Fruit fly (Drosophila melanogaster) whole organism, embryonic: ENCODE results near the gene CG33331.

Experiments
- Atf6 ChIP-seq: fragments of 200-800 bp; sonication (Bioruptor generic); IDR thresholded peaks from 2 replicates; pipeline ENCODE4 v1.3.6; 2022; ENCODE audit warnings: missing biosample characterization, missing genetic modification characterization
- BtbVII ChIP-seq: fragments of 200-800 bp; sonication (Bioruptor generic); optimal IDR thresholded peaks from 3 replicates; lab custom pipeline; 2017; ENCODE audit warnings: missing biosample characterization, mild to moderate bottlenecking, missing genetic modification characterization
- CG10462 ChIP-seq: fragments of 200-800 bp; sonication (Bioruptor generic); optimal IDR thresholded peaks from 2 replicates; lab custom pipeline; 2016; ENCODE audit warnings: missing biosample characterization, missing genetic modification characterization
- CG1233 ChIP-seq: fragments of 200-800 bp; sonication (Bioruptor generic); optimal IDR thresholded peaks from 4 replicates; lab custom pipeline; 2018; ENCODE audit warnings: missing biosample characterization, mild to moderate bottlenecking, missing genetic modification characterization
- CG17361 ChIP-seq: fragments of 200-800 bp; sonication (Bioruptor generic); IDR thresholded peaks from 3 replicates; pipeline ENCODE4 v1.3.6; 2022; ENCODE audit warnings: missing biosample characterization, missing genetic modification characterization
- CG18011 ChIP-seq: fragments of 200-800 bp; sonication (Bioruptor generic); optimal IDR thresholded peaks from 2 replicates; lab custom pipeline; 2017; ENCODE audit warnings: missing biosample characterization, missing genetic modification characterization, mild to moderate bottlenecking, moderate library complexity, missing genotype
- CG2678 ChIP-seq: fragments of 200-800 bp; sonication (Bioruptor generic); optimal IDR thresholded peaks from 3 replicates; lab custom pipeline; 2019; ENCODE audit warnings: missing biosample characterization, mild to moderate bottlenecking, missing genetic modification characterization, moderate library complexity
- CG3281 ChIP-seq: fragments of 200-800 bp; sonication (Bioruptor generic); optimal IDR thresholded peaks from 3 replicates; lab custom pipeline; 2017; ENCODE audit warnings: missing biosample characterization, mild to moderate bottlenecking, missing genetic modification characterization
- CG33557 ChIP-seq: fragments of 200-800 bp; sonication (Bioruptor generic); optimal IDR thresholded peaks from 2 replicates; lab custom pipeline; 2019; ENCODE audit warnings: missing biosample characterization, mild to moderate bottlenecking, missing genetic modification characterization, moderate library complexity
- CG34224 ChIP-seq: fragments of 200-800 bp; sonication (Bioruptor generic); IDR thresholded peaks from 3 replicates; pipeline ENCODE4 v1.3.6; 2022; ENCODE audit warnings: missing biosample characterization, missing genetic modification characterization; ENCODE audit not compliant: partially characterized antibody
- CG42726 ChIP-seq: fragments of 200-800 bp; sonication (Bioruptor generic); IDR thresholded peaks from 2 replicates; pipeline ENCODE4 v1.3.6; 2022; ENCODE audit warnings: missing biosample characterization, missing genetic modification characterization; ENCODE audit not compliant: partially characterized antibody
- CG4854 ChIP-seq: fragments of 200-800 bp; sonication (Bioruptor generic); optimal IDR thresholded peaks from 2 replicates; lab custom pipeline; 2016; ENCODE audit warnings: missing biosample characterization, missing genetic modification characterization, inconsistent platforms
- CG6254 ChIP-seq: fragments of 200-800 bp; sonication (Bioruptor generic); optimal IDR thresholded peaks from 3 replicates; lab custom pipeline; 2017; ENCODE audit warnings: mild to moderate bottlenecking, missing biosample characterization, missing genetic modification reagents, missing genetic modification characterization
- CG7271 ChIP-seq: fragments of 200-800 bp; sonication (Bioruptor generic); optimal IDR thresholded peaks from 2 replicates; lab custom pipeline; 2018; ENCODE audit warnings: missing biosample characterization, mild to moderate bottlenecking, missing genetic modification characterization, moderate library complexity
- CG8281 ChIP-seq: fragments of 200-800 bp; sonication (Bioruptor generic); optimal IDR thresholded peaks from 2 replicates; lab custom pipeline; 2018; ENCODE audit warnings: missing biosample characterization, mild to moderate bottlenecking, missing genetic modification characterization, moderate library complexity
- CG9215 ChIP-seq: fragments of 200-800 bp; sonication (Bioruptor generic); IDR thresholded peaks from 2 replicates; pipeline ENCODE4 v1.3.6; 2022; ENCODE audit warnings: missing biosample characterization, missing genetic modification characterization
- CrebB ChIP-seq: fragments of 200-800 bp; sonication (Bioruptor generic); optimal IDR thresholded peaks from 3 replicates; lab custom pipeline; 2018; ENCODE audit warnings: missing biosample characterization, mild to moderate bottlenecking, missing genetic modification characterization
- D ChIP-seq, 2 experiments: fragments of 200-800 bp in 1 of 2; fragments of >200 bp in 1 of 2; sonication (Bioruptor generic) in 1 of 2; optimal IDR thresholded peaks; 2 replicates in 1 of 2; 3 replicates in 1 of 2; lab custom pipeline; 2017; ENCODE audit warnings: mild to moderate bottlenecking in 1 of 2, missing biosample characterization in 1 of 2, missing genetic modification characterization in 1 of 2, missing genetic modification reagents in 1 of 2
- Dll ChIP-seq: fragments of 200-800 bp; sonication (Bioruptor generic); IDR thresholded peaks from 4 replicates; pipeline ENCODE4 v1.3.6; 2022; ENCODE audit warnings: missing biosample characterization, missing genetic modification characterization; ENCODE audit not compliant: partially characterized antibody
- Drgx ChIP-seq: fragments of 200-800 bp; sonication (Bioruptor generic); IDR thresholded peaks from 2 replicates; pipeline ENCODE4 v1.3.6; 2022; ENCODE audit warnings: missing biosample characterization, missing genetic modification characterization
- E2f2 ChIP-seq: fragments of 200-800 bp; sonication (Bioruptor generic); IDR thresholded peaks from 2 replicates; pipeline ENCODE4 v1.3.6; 2022; ENCODE audit warnings: missing biosample characterization, missing genetic modification characterization
- Fer3 ChIP-seq: fragments of 200-800 bp; sonication (Bioruptor generic); optimal IDR thresholded peaks from 2 replicates; lab custom pipeline; 2018; ENCODE audit warnings: missing biosample characterization, mild to moderate bottlenecking, missing genetic modification characterization, moderate library complexity
- HHEX ChIP-seq: fragments of 200-800 bp; sonication (Bioruptor generic); optimal IDR thresholded peaks from 3 replicates; lab custom pipeline; 2017; ENCODE audit warnings: missing biosample characterization, mild to moderate bottlenecking, missing genetic modification characterization, missing genetic modification reagents
- HLH4C ChIP-seq: fragments of 200-800 bp; sonication (Bioruptor generic); IDR thresholded peaks from 3 replicates; pipeline ENCODE4 v1.3.6; 2022; ENCODE audit warnings: missing biosample characterization, missing genetic modification characterization; ENCODE audit not compliant: partially characterized antibody
- Hey ChIP-seq: fragments of 200-800 bp; sonication (Bioruptor generic); optimal IDR thresholded peaks from 3 replicates; lab custom pipeline; 2018; ENCODE audit warnings: missing biosample characterization, mild to moderate bottlenecking, missing genetic modification characterization
- Lim3 ChIP-seq: fragments of 200-800 bp; sonication (Bioruptor generic); IDR thresholded peaks from 2 replicates; pipeline ENCODE4 v1.3.6; 2022; ENCODE audit warnings: missing biosample characterization, missing genetic modification characterization
- Sin3A ChIP-seq: fragments of >200 bp; optimal IDR thresholded peaks from 2 replicates; lab custom pipeline; 2018
- cas ChIP-seq: fragments of 200-800 bp; sonication (Bioruptor generic); IDR thresholded peaks from 2 replicates; pipeline ENCODE4 v1.3.6; 2022; ENCODE audit warnings: missing biosample characterization, missing genetic modification characterization
- crc ChIP-seq: fragments of 200-800 bp; sonication (Bioruptor generic); optimal IDR thresholded peaks from 2 replicates; lab custom pipeline; 2016; ENCODE audit warnings: missing biosample characterization, missing genetic modification characterization
- croc ChIP-seq: fragments of 200-800 bp; sonication (Bioruptor generic); conservative IDR thresholded peaks from 3 replicates; pipeline ENCODE4 v1.3.6; 2022; ENCODE audit warnings: missing biosample characterization, missing genetic modification characterization
- cwo ChIP-seq: fragments of 200-800 bp; sonication (Bioruptor generic); optimal IDR thresholded peaks from 3 replicates; lab custom pipeline; 2017; ENCODE audit warnings: missing biosample characterization, missing genetic modification characterization, mild to moderate bottlenecking, moderate library complexity, missing genetic modification reagents
- ems ChIP-seq: fragments of 200-800 bp; sonication (Bioruptor generic); optimal IDR thresholded peaks from 3 replicates; lab custom pipeline; 2016; ENCODE audit warnings: missing biosample characterization, missing genetic modification characterization
- eve ChIP-seq, 2 experiments: fragments of >200 bp; optimal IDR thresholded peaks; 2 replicates each; lab custom pipeline; 2017; ENCODE audit warnings: missing biosample characterization in 2 of 2, missing genetic modification characterization in 2 of 2
- fd102C ChIP-seq: fragments of 200-800 bp; sonication (Bioruptor generic); optimal IDR thresholded peaks from 2 replicates; lab custom pipeline; 2018; ENCODE audit warnings: missing biosample characterization, mild to moderate bottlenecking, missing genetic modification characterization, moderate library complexity
- ftz-f1 ChIP-seq: fragments of 200-800 bp; sonication (Bioruptor generic); optimal IDR thresholded peaks from 2 replicates; lab custom pipeline; 2016; ENCODE audit warnings: missing biosample characterization, missing genetic modification characterization
- grn ChIP-seq: fragments of 200-800 bp; sonication (Bioruptor generic); optimal IDR thresholded peaks from 3 replicates; lab custom pipeline; 2017; ENCODE audit warnings: missing biosample characterization, missing genetic modification characterization
- h ChIP-seq: fragments of >200 bp; optimal IDR thresholded peaks from 2 replicates; lab custom pipeline; 2017
- hbn ChIP-seq: fragments of 200-800 bp; sonication (Bioruptor generic); IDR thresholded peaks from 2 replicates; pipeline ENCODE4 v1.3.6; 2022; ENCODE audit warnings: missing biosample characterization, missing genetic modification characterization; ENCODE audit not compliant: partially characterized antibody
- insv ChIP-seq, 2 experiments: fragments of 200-800 bp; sonication (Bioruptor generic); optimal IDR thresholded peaks; 3 replicates each; lab custom pipeline; 2016 to 2018; ENCODE audit warnings: missing biosample characterization in 2 of 2, missing genetic modification characterization in 2 of 2
- jumu ChIP-seq: fragments of 200-800 bp; sonication (Bioruptor generic); optimal IDR thresholded peaks from 3 replicates; lab custom pipeline; 2016; ENCODE audit warnings: missing biosample characterization, missing genetic modification characterization
- kah ChIP-seq: fragments of 200-800 bp; sonication (Bioruptor generic); optimal IDR thresholded peaks from 2 replicates; lab custom pipeline; 2018; ENCODE audit warnings: missing biosample characterization, mild to moderate bottlenecking, missing genetic modification characterization
- klu ChIP-seq: fragments of 200-800 bp; sonication (Bioruptor generic); IDR thresholded peaks from 2 replicates; pipeline ENCODE4 v1.3.6; 2022; ENCODE audit warnings: missing biosample characterization, missing genetic modification characterization
- knrl ChIP-seq: fragments of 200-800 bp; sonication (Bioruptor generic); IDR thresholded peaks from 3 replicates; pipeline ENCODE4 v1.3.6; 2022; ENCODE audit warnings: missing biosample characterization, missing genetic modification characterization; ENCODE audit not compliant: partially characterized antibody
- nerfin-1 ChIP-seq: fragments of 200-800 bp; sonication (Bioruptor generic); optimal IDR thresholded peaks from 3 replicates; lab custom pipeline; 2019; ENCODE audit warnings: missing biosample characterization, mild to moderate bottlenecking, missing genetic modification characterization, moderate library complexity
- onecut ChIP-seq: fragments of 200-800 bp; sonication (Bioruptor generic); IDR thresholded peaks from 2 replicates; pipeline ENCODE4 v1.3.6; 2022; ENCODE audit warnings: missing biosample characterization, missing genetic modification characterization
- org-1 ChIP-seq: fragments of 200-800 bp; sonication (Bioruptor generic); optimal IDR thresholded peaks from 2 replicates; lab custom pipeline; 2017; ENCODE audit warnings: missing biosample characterization, missing genetic modification characterization
- pan ChIP-seq, 4 experiments: fragments of >200 bp in 3 of 4; fragments of 200-800 bp in 1 of 4; sonication (Bioruptor generic) in 1 of 4; optimal IDR thresholded peaks in 3 of 4; IDR thresholded peaks in 1 of 4; 2 replicates each; pipeline versions ENCODE4 v1.3.6 to Lab custom; 2017 to 2022; ENCODE audit warnings: missing biosample characterization in 2 of 4, missing genetic modification characterization in 2 of 4, mixed read lengths in 1 of 4
- peb ChIP-seq: fragments of 200-800 bp; sonication (Bioruptor generic); IDR thresholded peaks from 2 replicates; pipeline ENCODE4 v1.3.6; 2022; ENCODE audit warnings: missing biosample characterization, missing genetic modification characterization
- pho ChIP-seq: fragments of 200-800 bp; sonication (Bioruptor generic); optimal IDR thresholded peaks from 2 replicates; lab custom pipeline; 2016; ENCODE audit warnings: missing biosample characterization, missing genetic modification characterization
- sens ChIP-seq: fragments of 200-800 bp; sonication (Bioruptor generic); peaks from one replicate; lab custom pipeline; 2016; ENCODE audit warnings: missing biosample characterization, missing genetic modification characterization

The CG33331 gene

DNA sequence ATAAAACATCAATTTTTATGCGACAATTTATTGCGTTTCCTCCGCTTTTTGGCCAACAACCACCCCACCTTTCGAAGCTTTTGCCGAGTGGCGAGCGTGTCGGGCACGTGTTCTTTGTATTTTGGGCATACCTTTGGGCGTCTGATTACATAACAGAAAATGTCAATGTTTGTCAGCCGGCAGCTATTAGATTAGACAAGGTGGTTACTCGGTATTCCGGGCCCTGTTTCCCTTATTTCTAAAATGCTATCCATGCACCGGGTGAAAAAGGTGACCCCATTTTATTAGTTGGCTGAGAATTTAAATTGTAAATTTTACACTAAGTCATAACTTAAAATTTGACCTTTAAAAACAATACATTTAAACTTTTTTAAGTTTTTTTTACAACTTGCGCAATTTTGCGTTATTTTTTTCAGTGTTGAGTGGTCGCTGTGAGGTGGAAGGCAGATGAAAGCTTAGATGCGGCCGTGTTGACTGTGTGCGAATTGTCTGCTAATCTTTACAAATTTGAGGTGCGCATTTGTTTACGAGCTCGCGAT lies 26.3 kb downstream of the CG33331 start:
- peak; percentile 2 for TF ChIP-seq BtbVII (GFP tag; lab: Kevin White, UChicago)
- no peak for TF ChIP-seq pho (GFP tag; lab: Kevin White, UChicago)
- no peak for TF ChIP-seq knrl (GFP tag; lab: Robert Waterston, UW)
- no peak for TF ChIP-seq hbn
- TF ChIP-seq CG10462 (GFP tag; lab: Kevin White, UChicago): no peak
- peak; percentile 54 for TF ChIP-seq cwo
- TF ChIP-seq CG18011: no peak
- no peak for TF ChIP-seq Atf6
- TF ChIP-seq Fer3 (tag; lab: Kevin White, UChicago): peak; percentile 40
- no peak for TF ChIP-seq pan (optimal IDR thresholded peaks at IDR 0.05; lab: Kevin White, UChicago)
- peak in 1 of 2 experiments; percentile 21 for TF ChIP-seq pan (GFP tag; optimal IDR thresholded peaks at IDR 0.05 in 1 of 2, IDR thresholded peaks at IDR 0.05 in 1 of 2)
- TF ChIP-seq Drgx: no peak
- no peak for TF ChIP-seq CG33557 (GFP tag; lab: Kevin White, UChicago)
- no peak for TF ChIP-seq CG34224 (GFP tag; lab: Robert Waterston, UW)
- no peak for TF ChIP-seq Sin3A (lab: Kevin White, UChicago)
- no peak for TF ChIP-seq nerfin-1 (tag; lab: Kevin White, UChicago)
- no peak for TF ChIP-seq CrebB (tag; lab: Kevin White, UChicago)
- TF ChIP-seq CG9215 (GFP tag; lab: Robert Waterston, UW): no peak
- TF ChIP-seq HLH4C (GFP tag; lab: Robert Waterston, UW): no peak
- TF ChIP-seq h: no peak
- TF ChIP-seq insv (GFP tag; optimal IDR thresholded peaks at IDR 0.05; lab: Kevin White, UChicago): no peak
- no peak for TF ChIP-seq klu
- TF ChIP-seq CG4854 (GFP tag; lab: Kevin White, UChicago): no peak
- no peak for TF ChIP-seq peb
- TF ChIP-seq jumu: no peak
- TF ChIP-seq CG1233 (GFP tag; lab: Kevin White, UChicago): no peak
- TF ChIP-seq CG17361 (GFP tag; lab: Robert Waterston, UW): no peak
- peak; percentile 39 for TF ChIP-seq CG2678 (tag; lab: Kevin White, UChicago)
- no peak for TF ChIP-seq D (optimal IDR thresholded peaks at IDR 0.05; lab: Kevin White, UChicago)
- no peak for TF ChIP-seq D (GFP tag; optimal IDR thresholded peaks at IDR 0.05; lab: Kevin White, UChicago)
- peak; percentile 27 for TF ChIP-seq Hey (tag; lab: Kevin White, UChicago)
- TF ChIP-seq cas (GFP tag; lab: Robert Waterston, UW): no peak
- TF ChIP-seq grn (GFP tag; lab: Kevin White, UChicago): no peak
- no peak for TF ChIP-seq crc (GFP tag; lab: Kevin White, UChicago)
- TF ChIP-seq onecut: no peak
- no peak for TF ChIP-seq kah (GFP tag; lab: Kevin White, UChicago)
- no peak for TF ChIP-seq CG8281 (tag; lab: Kevin White, UChicago)
- TF ChIP-seq Dll (GFP tag; lab: Robert Waterston, UW): no peak
- no peak for TF ChIP-seq croc (GFP tag; lab: Robert Waterston, UW)
- TF ChIP-seq ems (GFP tag; lab: Kevin White, UChicago): no peak
- no peak for TF ChIP-seq E2f2 (GFP tag; lab: Robert Waterston, UW)
- peak; percentile 7 for TF ChIP-seq HHEX (GFP tag; lab: Kevin White, UChicago)
- no peak for TF ChIP-seq CG42726 (GFP tag; lab: Robert Waterston, UW)
- TF ChIP-seq fd102C (GFP tag; lab: Kevin White, UChicago): no peak
- no peak for TF ChIP-seq CG6254 (GFP tag; lab: Kevin White, UChicago)
- no peak for TF ChIP-seq org-1 (GFP tag; lab: Kevin White, UChicago)
- no peak for TF ChIP-seq Lim3 (GFP tag; lab: Robert Waterston, UW)
- no peak for TF ChIP-seq CG7271 (tag; lab: Kevin White, UChicago)
- TF ChIP-seq eve (GFP tag; optimal IDR thresholded peaks at IDR 0.05; lab: Kevin White, UChicago): no peak
- no peak for TF ChIP-seq sens (GFP tag; lab: Kevin White, UChicago)
- TF ChIP-seq ftz-f1: no peak
- TF ChIP-seq CG3281 (GFP tag; lab: Kevin White, UChicago): peak; percentile 31
